Worm (Caenorhabditis elegans): ENCODE measurements around the gene F59B10.6.

The F59B10.6 gene

DNA sequence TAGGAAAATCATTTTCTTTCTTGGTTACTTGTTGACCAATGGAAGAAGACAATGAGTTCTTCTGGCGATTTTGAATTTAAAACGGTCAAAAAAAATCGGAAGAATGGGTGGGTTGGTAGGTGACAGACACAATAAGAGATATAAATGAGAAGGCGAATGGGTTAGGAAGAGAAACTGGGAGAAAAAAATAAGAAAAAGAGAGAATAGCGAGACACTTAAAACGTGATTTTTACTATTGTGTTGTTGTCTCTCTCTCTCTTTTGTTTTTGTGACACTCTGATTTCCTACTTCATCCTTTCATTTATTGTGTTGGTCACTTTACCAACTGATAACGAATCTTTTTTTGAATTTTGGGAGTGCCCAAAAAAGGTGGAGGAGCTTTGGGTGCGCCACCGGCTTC lies 7.9 kb downstream of the F59B10.6 start:
- TF ChIP-seq die-1 (tag; optimal IDR thresholded peaks at IDR 0.05) (no peak), madf-3 (GFP tag; IDR thresholded peaks at IDR 0.05) (0 out of 2 replicates have a peak, but pooled peaks have one; percentile 45)

DNA sequence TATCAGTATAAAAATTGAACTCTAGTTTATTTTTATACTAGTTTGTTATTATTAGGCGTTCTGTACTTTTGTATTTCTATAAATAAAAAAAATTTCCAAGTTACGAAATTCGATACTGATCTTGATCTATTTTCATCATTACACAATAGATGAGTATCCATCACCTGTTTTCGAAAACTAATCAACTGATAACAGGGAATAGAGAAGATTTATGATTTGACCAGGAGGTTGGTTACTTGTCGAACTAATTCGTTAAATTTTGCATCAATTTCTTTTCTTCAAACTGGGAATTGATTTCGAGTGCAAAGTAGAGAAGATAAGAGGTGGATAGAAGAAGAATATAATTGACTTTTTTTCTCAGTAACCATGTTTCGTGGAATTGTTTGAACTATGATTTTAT lies 8.9 kb downstream of the F59B10.6 start:
- no peak for TF ChIP-seq cebp-1 (GFP tag; IDR thresholded peaks at IDR 0.05)
- peak; percentile 15 for TF ChIP-seq cebp-1 (tag; optimal IDR thresholded peaks at IDR 0.05)
- TF ChIP-seq rec-8 (tag; optimal IDR thresholded peaks at IDR 0.05), result no peak

DNA sequence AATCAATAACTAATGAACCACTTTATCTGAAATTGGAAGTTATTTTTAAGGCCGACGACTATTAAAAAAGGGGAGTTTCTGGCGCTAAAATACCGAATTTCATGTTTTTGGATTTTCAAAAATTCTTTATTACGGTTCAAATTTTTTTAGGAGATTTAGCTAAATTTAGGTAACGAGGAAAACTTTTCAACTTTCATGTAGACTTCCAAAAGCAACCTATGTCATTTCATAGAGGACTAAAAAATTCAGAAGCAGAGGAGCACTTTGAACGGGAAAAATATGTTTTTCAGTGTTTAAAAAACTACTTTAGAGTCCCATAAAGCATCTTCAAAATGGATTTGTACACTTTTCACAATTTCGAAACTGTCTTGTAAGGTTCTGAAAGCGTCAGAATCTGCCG lies 10.9 kb downstream of the F59B10.6 start:
- TF ChIP-seq ztf-26 (tag; optimal IDR thresholded peaks at IDR 0.05), result no peak
- TF ChIP-seq cebp-1 (GFP tag; IDR thresholded peaks at IDR 0.05), result no peak
- peak; percentile 3 for TF ChIP-seq cebp-1 (tag; optimal IDR thresholded peaks at IDR 0.05)

DNA sequence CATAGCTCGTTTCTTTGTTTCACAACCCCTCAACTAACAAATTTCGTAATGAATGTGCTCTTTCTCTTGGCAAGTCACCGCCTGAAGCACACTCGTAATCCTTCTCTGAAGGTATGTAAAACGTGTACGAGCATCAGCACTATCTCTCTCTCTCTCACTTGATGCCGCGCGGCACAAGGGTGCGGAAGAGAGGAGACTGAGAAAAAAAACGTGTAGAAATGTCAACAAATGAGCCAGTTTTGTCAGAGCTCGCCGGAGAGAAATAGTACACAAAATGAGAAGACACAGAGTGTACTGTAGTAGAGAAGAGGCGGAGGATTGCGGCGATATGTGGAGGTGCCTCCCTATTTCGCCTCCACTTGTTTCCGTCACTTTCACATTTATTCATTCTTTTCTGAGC lies 14.0 kb downstream of the F59B10.6 start, which contains the start of gene F59B10.3:
TSS of gene F59B10.3 (plus strand) at position 301 of the 400 bp plus-strand sequence.
- TF ChIP-seq cebp-1 (GFP tag; IDR thresholded peaks at IDR 0.05) (no peak), cebp-1 (tag; optimal IDR thresholded peaks at IDR 0.05) (peak; percentile 1), nhr-27 (tag; optimal IDR thresholded peaks at IDR 0.05) (no peak)

DNA sequence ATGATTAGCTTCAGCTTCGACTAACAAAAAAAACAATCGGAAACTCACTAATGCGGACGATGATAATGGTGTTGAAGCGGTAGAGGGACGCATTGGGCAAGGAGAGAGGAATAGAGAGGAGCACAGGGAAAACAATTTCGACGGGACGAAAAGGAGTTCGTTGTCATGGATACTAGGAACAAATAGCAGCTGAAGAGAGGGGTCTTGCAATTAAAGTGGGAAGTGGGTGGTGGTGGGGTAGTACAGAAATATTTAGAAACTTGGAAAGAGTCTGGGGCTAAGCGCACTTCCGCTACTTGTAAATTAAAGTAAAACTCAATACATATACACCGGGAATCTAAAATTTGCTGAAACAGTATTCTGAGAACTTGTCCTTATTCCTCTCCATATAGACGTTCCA lies 14.5 kb downstream of the F59B10.6 start, which contains the start of gene F59B10.2:
TSS of gene F59B10.2 (minus strand) at position 101 of the 400 bp plus-strand sequence.
- TF ChIP-seq nhr-90 (tag; optimal IDR thresholded peaks at IDR 0.05) (no peak), tlf-1 (GFP tag; optimal IDR thresholded peaks at IDR 0.05) (no peak), nhr-120 (GFP tag; IDR thresholded peaks at IDR 0.05) (no peak), chd-7 (tag; optimal IDR thresholded peaks at IDR 0.05) (no peak), let-607 (tag; optimal IDR thresholded peaks at IDR 0.05) (no peak), ztf-25 (GFP tag; IDR thresholded peaks at IDR 0.05) (no peak), F23B12.7 (tag; optimal IDR thresholded peaks at IDR 0.05; ENCODE audit: insufficient read depth) (no peak), mes-4 (tag; optimal IDR thresholded peaks at IDR 0.05) (no peak), madf-6 (GFP tag; IDR thresholded peaks at IDR 0.05) (no peak), bed-2 (GFP tag; IDR thresholded peaks at IDR 0.05) (no peak), Y53G8AR.9 (GFP tag; conservative IDR thresholded peaks at IDR 0.05) (no peak), ceh-79 (tag; optimal IDR thresholded peaks at IDR 0.05) (no peak), nfya-2 (GFP tag; IDR thresholded peaks at IDR 0.05) (no peak), sea-2 (GFP tag; IDR thresholded peaks at IDR 0.05) (no peak), attf-5 (GFP tag; optimal IDR thresholded peaks at IDR 0.05) (no peak), snpc-1.3 (tag; optimal IDR thresholded peaks at IDR 0.05; ENCODE audit: insufficient read depth) (no peak)

DNA sequence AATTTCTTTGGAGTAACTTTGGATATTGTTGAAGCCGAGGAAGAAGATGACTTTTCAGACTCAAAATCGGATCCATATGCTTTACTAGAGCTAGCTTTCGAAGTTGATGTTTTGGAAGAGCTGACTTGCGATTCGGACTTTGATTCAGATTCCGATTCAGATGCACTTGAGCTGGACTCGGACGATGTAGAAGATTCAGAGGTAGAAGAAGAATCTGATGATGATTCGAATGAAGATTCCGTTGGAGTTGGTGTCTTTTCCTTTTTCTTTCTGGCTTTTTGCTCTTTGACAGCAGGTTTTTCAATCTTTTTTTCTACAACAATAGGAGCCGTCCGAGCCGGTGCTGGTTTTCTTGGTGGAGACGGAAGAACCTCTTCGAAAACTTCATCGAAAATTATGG lies 16.4 kb downstream of the F59B10.6 start:
- TF ChIP-seq hrde-1 (tag; optimal IDR thresholded peaks at IDR 0.05; ENCODE audit: borderline replicate concordance) (no peak), dox-1 (GFP tag; IDR thresholded peaks at IDR 0.05) (no peak), F22D6.2 (tag; optimal IDR thresholded peaks at IDR 0.05) (no peak), ztf-28 (GFP tag; IDR thresholded peaks at IDR 0.05) (no peak), Y53G8AR.9 (GFP tag; conservative IDR thresholded peaks at IDR 0.05) (no peak)

DNA sequence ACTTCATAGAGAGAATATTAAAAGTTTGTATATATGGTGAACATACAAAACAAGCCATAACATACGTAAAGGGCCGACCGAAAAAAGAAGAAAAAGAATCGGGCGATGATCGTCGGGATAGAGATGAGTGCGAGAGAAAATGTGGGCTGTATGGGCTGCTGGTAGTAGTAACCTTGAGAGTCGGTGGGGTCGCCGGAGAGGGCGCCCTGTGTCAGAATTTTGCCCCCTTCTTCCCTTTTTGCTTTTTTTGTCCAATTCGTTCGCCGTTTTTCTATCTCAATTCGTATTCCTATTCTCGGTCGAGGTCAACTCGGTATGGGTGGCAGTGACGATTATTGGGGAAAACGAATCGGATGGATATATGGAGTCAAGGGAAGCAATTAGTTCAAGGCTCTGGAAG lies 18.3 kb downstream of the F59B10.6 start:
- TF ChIP-seq madf-3 (GFP tag; IDR thresholded peaks at IDR 0.05) (no peak), let-607 (tag; optimal IDR thresholded peaks at IDR 0.05) (no peak), C17E4.6 (GFP tag; IDR thresholded peaks at IDR 0.05) (no peak), T07F8.4 (tag; optimal IDR thresholded peaks at IDR 0.05) (no peak), Y79H2A.3 (GFP tag; conservative IDR thresholded peaks at IDR 0.05) (no peak), B0019.2 (GFP tag; conservative IDR thresholded peaks at IDR 0.05) (no peak)

Measured in whole organism, young adult.